Fruit fly (Drosophila melanogaster) whole organism, pupa: ENCODE results near the gene Dpm3.

Source experiments
- Ets98B ChIP-seq: fragments of 200-800 bp; sonication (Bioruptor generic); IDR thresholded peaks from 2 replicates; pipeline ENCODE4 v1.3.6; 2022; ENCODE audit warnings: missing biosample characterization, missing genetic modification characterization
- gl ChIP-seq: fragments of 200-800 bp; sonication (Bioruptor generic); optimal IDR thresholded peaks from 2 replicates; lab custom pipeline; 2018; ENCODE audit warnings: missing biosample characterization, mild to moderate bottlenecking, missing genetic modification characterization

DNA sequence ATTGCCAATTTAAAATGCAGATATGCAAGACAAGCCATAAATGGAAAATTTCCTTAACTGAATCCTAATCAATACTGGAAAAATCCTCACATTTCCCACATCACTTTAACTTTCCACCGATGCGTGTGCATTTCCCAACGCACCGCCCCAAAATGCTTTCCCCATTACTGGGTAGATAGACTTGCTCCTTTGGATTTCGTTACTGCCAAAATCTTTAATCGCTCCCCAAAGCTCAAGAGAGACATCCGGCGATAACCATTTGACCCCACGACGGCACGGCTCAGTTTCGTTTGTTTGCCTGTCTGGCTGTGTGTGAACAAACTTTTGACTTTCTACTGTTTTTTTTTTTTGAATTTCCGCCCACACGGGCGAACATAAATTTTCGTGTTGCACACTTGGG is 12.4 kb downstream of the Dpm3 start:
- no peak for TF ChIP-seq gl
- no peak for TF ChIP-seq Ets98B (GFP tag; lab: Robert Waterston, UW)
